Fruit fly (Drosophila melanogaster) Kc167 (cell line): Measurements from ENCODE around the gene CG33669.

Source experiments
- Myc ChIP-seq: fragments of >200 bp; optimal IDR thresholded peaks from 2 replicates; lab custom pipeline; 2017; ENCODE audit warnings: missing external identifiers
- Sin3A ChIP-seq: fragments of >200 bp; optimal IDR thresholded peaks from 2 replicates; lab custom pipeline; 2018; ENCODE audit warnings: missing external identifiers
- insv ChIP-seq: fragments of >200 bp; optimal IDR thresholded peaks from 3 replicates; lab custom pipeline; 2018; ENCODE audit warnings: missing external identifiers
- psq ChIP-seq: fragments of >200 bp; optimal IDR thresholded peaks from 2 replicates; lab custom pipeline; 2017; ENCODE audit warnings: missing external identifiers
- ttk ChIP-seq: sonication (Bioruptor generic); optimal IDR thresholded peaks from 2 replicates; lab custom pipeline; 2017; ENCODE audit warnings: missing external identifiers

DNA sequence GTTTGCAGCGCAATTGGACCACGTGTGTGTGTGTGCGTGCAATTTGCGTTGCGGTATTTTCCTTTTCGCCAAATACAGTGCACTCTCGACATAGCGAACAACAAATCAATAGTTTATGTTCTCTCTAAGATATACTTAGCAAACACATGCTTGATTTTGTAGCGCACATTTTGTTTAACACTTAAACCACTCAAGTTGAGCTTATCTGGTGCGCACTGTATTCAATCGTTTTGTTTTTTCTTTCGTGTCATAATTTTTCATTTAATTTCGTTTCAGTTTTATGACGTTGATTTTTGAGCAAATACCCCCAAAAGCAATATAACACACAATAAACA is 33.6 kb downstream of the CG33669 start:
- TF ChIP-seq psq (lab: Kevin White, UChicago), result no peak
- TF ChIP-seq Sin3A (lab: Kevin White, UChicago), result no peak
- no peak for TF ChIP-seq insv (lab: Kevin White, UChicago)
- no peak for TF ChIP-seq ttk
- no peak for TF ChIP-seq Myc (lab: Kevin White, UChicago)
